Worm (Caenorhabditis elegans) whole organism, L1 larva: ENCODE measurements around the gene zhit-1.

Experiments
- C04F5.9 ChIP-seq: sonication (generic microtip); optimal IDR thresholded peaks from 2 replicates; lab custom pipeline; 2016; ENCODE audit warnings: missing genetic modification characterization, missing compliant biosample characterization
- C16A3.4 ChIP-seq: fragments of 150-350 bp; optimal IDR thresholded peaks from 2 replicates; lab custom pipeline; 2014; ENCODE audit warnings: missing biosample characterization, missing genetic modification characterization
- F16B12.6 ChIP-seq: fragments of 150-350 bp; optimal IDR thresholded peaks from 2 replicates; lab custom pipeline; 2014; ENCODE audit warnings: missing biosample characterization, missing genetic modification characterization
- aha-1 ChIP-seq: fragments of 150-350 bp; optimal IDR thresholded peaks from 2 replicates; lab custom pipeline; 2014; ENCODE audit warnings: missing biosample characterization, missing genetic modification characterization
- ama-1 ChIP-seq: fragments of 150-350 bp; optimal IDR thresholded peaks from 2 replicates; lab custom pipeline; 2014
- blmp-1 ChIP-seq: fragments of 150-350 bp; optimal IDR thresholded peaks from 2 replicates; lab custom pipeline; 2014; ENCODE audit warnings: missing biosample characterization, missing genetic modification characterization
- ceh-82 ChIP-seq, 3 experiments: fragments of 150-350 bp in 1 of 3; sonication (generic microtip) in 2 of 3; optimal IDR thresholded peaks; 2 replicates each; lab custom pipeline; 2014 to 2017; ENCODE audit warnings: missing biosample characterization in 3 of 3, missing genetic modification characterization in 3 of 3
- dpl-1 ChIP-seq, 3 experiments: fragments of 150-350 bp in 2 of 3; sonication (generic microtip) in 1 of 3; optimal IDR thresholded peaks; 2 replicates each; lab custom pipeline; 2014 to 2017; ENCODE audit warnings: missing biosample characterization in 3 of 3, missing genetic modification characterization in 3 of 3, missing genetic modification reagents in 3 of 3
- efl-1 ChIP-seq, 4 experiments: fragments of 150-350 bp; optimal IDR thresholded peaks in 3 of 4; peaks in 1 of 4; 1 replicate in 1 of 4; 2 replicates in 3 of 4; lab custom pipeline; 2014; ENCODE audit warnings: missing biosample characterization in 2 of 4, missing genetic modification characterization in 2 of 4, missing genetic modification reagents in 2 of 4
- efl-3 ChIP-seq: fragments of 200-800 bp; sonication (Bioruptor generic); optimal IDR thresholded peaks from 2 replicates; lab custom pipeline; 2018; ENCODE audit warnings: mild to moderate bottlenecking, missing genetic modification characterization, missing compliant biosample characterization
- egl-13 ChIP-seq: sonication (generic microtip); optimal IDR thresholded peaks from 2 replicates; lab custom pipeline; 2016; ENCODE audit warnings: missing genotype, missing genetic modification reagents, missing genetic modification characterization, missing compliant biosample characterization
- elt-2 ChIP-seq: sonication (generic microtip); optimal IDR thresholded peaks from 2 replicates; lab custom pipeline; 2016; ENCODE audit warnings: missing genetic modification characterization, mild to moderate bottlenecking, inconsistent platforms, missing compliant biosample characterization, missing genetic modification reagents
- ets-5 ChIP-seq: fragments of 200-800 bp; sonication (Bioruptor generic); IDR thresholded peaks from 2 replicates; pipeline ENCODE4 v1.3.6; 2022; ENCODE audit warnings: missing genetic modification characterization, missing compliant biosample characterization
- fkh-4 ChIP-seq: sonication (generic microtip); optimal IDR thresholded peaks from 2 replicates; lab custom pipeline; 2016; ENCODE audit warnings: missing compliant biosample characterization, missing genetic modification characterization, borderline replicate concordance
- hpl-2 ChIP-seq: fragments of 150-350 bp; optimal IDR thresholded peaks from 2 replicates; lab custom pipeline; 2014; ENCODE audit warnings: missing biosample characterization, missing genetic modification reagents, missing genetic modification characterization
- irx-1 ChIP-seq: sonication (generic microtip); optimal IDR thresholded peaks from 2 replicates; lab custom pipeline; 2016; ENCODE audit warnings: missing genetic modification characterization, missing compliant biosample characterization
- jun-1 ChIP-seq: fragments of 150-350 bp; optimal IDR thresholded peaks from 2 replicates; lab custom pipeline; 2014; ENCODE audit warnings: missing biosample characterization, missing genetic modification reagents, missing genetic modification characterization
- lin-13 ChIP-seq: fragments of 150-350 bp; optimal IDR thresholded peaks from 2 replicates; lab custom pipeline; 2014; ENCODE audit warnings: missing biosample characterization, missing genetic modification reagents, missing genetic modification characterization
- lin-35 ChIP-seq, 2 experiments: fragments of 150-350 bp; optimal IDR thresholded peaks; 2 replicates each; lab custom pipeline; 2014; ENCODE audit warnings: missing biosample characterization in 2 of 2, missing genetic modification characterization in 2 of 2, missing genetic modification reagents in 2 of 2
- lin-39 ChIP-seq: fragments of 150-350 bp; optimal IDR thresholded peaks from 2 replicates; lab custom pipeline; 2014; ENCODE audit warnings: missing biosample characterization, missing genetic modification reagents, missing genetic modification characterization
- lsy-2 ChIP-seq, 2 experiments: fragments of 150-350 bp; optimal IDR thresholded peaks; 2 replicates each; lab custom pipeline; 2014; ENCODE audit warnings: missing biosample characterization in 2 of 2, missing genetic modification characterization in 2 of 2
- mef-2 ChIP-seq: fragments of 150-350 bp; optimal IDR thresholded peaks from 2 replicates; lab custom pipeline; 2014; ENCODE audit warnings: missing biosample characterization, missing genetic modification characterization
- mep-1 ChIP-seq: fragments of 150-350 bp; optimal IDR thresholded peaks from 2 replicates; lab custom pipeline; 2014; ENCODE audit warnings: missing biosample characterization, missing genetic modification characterization
- nhr-11 ChIP-seq: fragments of 150-350 bp; optimal IDR thresholded peaks from 2 replicates; lab custom pipeline; 2014; ENCODE audit warnings: missing biosample characterization, missing genetic modification characterization
- nhr-19 ChIP-seq: fragments of 200-800 bp; sonication (Bioruptor generic); conservative IDR thresholded peaks from 2 replicates; pipeline ENCODE4 v1.3.6; 2022; ENCODE audit warnings: missing genetic modification characterization, missing compliant biosample characterization
- nhr-47 ChIP-seq: sonication (generic microtip); optimal IDR thresholded peaks from 2 replicates; lab custom pipeline; 2016; ENCODE audit warnings: mild to moderate bottlenecking, missing genetic modification characterization, moderate library complexity, missing compliant biosample characterization
- nhr-71 ChIP-seq: sonication (generic microtip); optimal IDR thresholded peaks from 2 replicates; lab custom pipeline; 2016; ENCODE audit warnings: mild to moderate bottlenecking, missing genetic modification characterization, moderate library complexity, missing compliant biosample characterization
- pag-3 ChIP-seq: sonication (generic microtip); optimal IDR thresholded peaks from 2 replicates; lab custom pipeline; 2017; ENCODE audit warnings: missing genetic modification characterization, mild to moderate bottlenecking, missing compliant biosample characterization, antibody characterized with exemption, borderline replicate concordance; ENCODE audit not compliant: insufficient read depth
- pqm-1 ChIP-seq: sonication (generic microtip); optimal IDR thresholded peaks from 3 replicates; lab custom pipeline; 2017; ENCODE audit warnings: missing biosample characterization, missing genetic modification characterization
- rnt-1 ChIP-seq: sonication (generic microtip); optimal IDR thresholded peaks from 2 replicates; lab custom pipeline; 2016; ENCODE audit warnings: mild to moderate bottlenecking, missing genetic modification characterization, moderate library complexity, missing compliant biosample characterization
- skn-1 ChIP-seq: fragments of 150-350 bp; optimal IDR thresholded peaks from 2 replicates; lab custom pipeline; 2014; ENCODE audit warnings: missing biosample characterization, missing genetic modification characterization
- snpc-4 ChIP-seq: fragments of 150-350 bp; optimal IDR thresholded peaks from 2 replicates; lab custom pipeline; 2014; ENCODE audit warnings: missing biosample characterization, missing genetic modification characterization
- snu-23 ChIP-seq: sonication (generic microtip); optimal IDR thresholded peaks from 2 replicates; lab custom pipeline; 2016; ENCODE audit warnings: missing genetic modification characterization, missing compliant biosample characterization
- sox-4 ChIP-seq: sonication (generic microtip); optimal IDR thresholded peaks from 2 replicates; lab custom pipeline; 2016; ENCODE audit warnings: missing genetic modification characterization, missing compliant biosample characterization
- sptf-1 ChIP-seq: fragments of 150-350 bp; optimal IDR thresholded peaks from 2 replicates; lab custom pipeline; 2014; ENCODE audit warnings: missing biosample characterization, missing genetic modification characterization
- swsn-7 ChIP-seq: sonication (generic microtip); optimal IDR thresholded peaks from 2 replicates; lab custom pipeline; 2016; ENCODE audit warnings: missing genetic modification characterization, missing compliant biosample characterization
- unc-62 ChIP-seq: fragments of 150-350 bp; optimal IDR thresholded peaks from 2 replicates; lab custom pipeline; 2014; ENCODE audit warnings: missing biosample characterization, missing genetic modification reagents, missing genetic modification characterization
- unc-98 ChIP-seq: fragments of 200-800 bp; sonication (Bioruptor generic); IDR thresholded peaks from 2 replicates; pipeline ENCODE4 v1.3.6; 2022; ENCODE audit warnings: missing genetic modification characterization, missing compliant biosample characterization

zhit-1 gene

DNA sequence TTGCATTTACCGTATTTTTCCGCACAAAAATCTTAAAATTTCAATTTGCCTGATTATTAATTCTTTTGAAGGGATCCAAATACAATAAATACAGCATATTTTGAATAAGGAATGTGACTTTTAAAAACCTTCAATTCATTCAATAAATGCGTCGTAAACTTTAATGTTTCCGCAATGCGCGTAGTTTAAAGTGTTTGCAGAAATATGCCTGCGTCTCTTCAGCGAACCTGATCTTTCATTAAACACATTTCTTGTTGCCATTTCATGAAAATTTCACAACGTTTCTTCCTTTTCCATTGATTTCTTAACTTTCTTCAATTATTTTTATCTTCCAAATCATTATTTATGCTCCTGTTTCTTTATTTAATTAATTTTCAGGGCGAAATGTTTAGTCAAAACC, 4.0 kb downstream of the zhit-1 start, which contains the start of gene vps-37 (continued):
- TF ChIP-seq ama-1 (lab: Kevin White, UChicago) (peak; percentile 25), nhr-47 (tag; lab: Kevin White, UChicago) (peak; percentile 82), blmp-1 (tag; lab: Kevin White, UChicago) (peak; percentile 62), ceh-82 (tag; optimal IDR thresholded peaks at IDR 0.05; lab: Kevin White, UChicago) (peak; percentile 81 to 92 (median 86)), lin-39 (tag; lab: Kevin White, UChicago) (peak; percentile 61), dpl-1 (GFP tag; optimal IDR thresholded peaks at IDR 0.05; lab: Kevin White, UChicago) (peak; percentile 74 to 85 (median 84)), unc-98 (GFP tag; lab: Robert Waterston, UW) (no peak)

DNA sequence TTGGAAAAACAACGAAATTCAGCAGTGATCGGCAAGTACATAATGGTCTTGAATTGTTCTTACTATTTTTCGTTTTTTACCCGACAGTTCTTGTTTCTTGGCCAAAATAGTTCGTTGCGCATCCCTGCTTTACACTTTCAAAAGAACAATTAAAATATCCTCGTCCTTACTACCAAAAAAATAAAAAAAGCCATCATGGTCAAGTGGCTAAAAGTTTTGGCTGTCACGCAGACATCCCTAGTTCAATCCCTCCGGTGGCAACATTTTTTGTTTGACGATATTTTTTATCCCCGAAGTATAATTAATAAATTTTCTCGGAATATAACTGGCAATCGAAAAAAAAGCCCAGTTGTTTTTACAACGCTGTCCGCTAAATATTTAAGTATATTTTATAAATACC, 4.5 kb downstream of the zhit-1 start:
- TF ChIP-seq efl-1 (optimal IDR thresholded peaks at IDR 0.05; lab: Kevin White, UChicago), result no peak
- TF ChIP-seq efl-1 (GFP tag; optimal IDR thresholded peaks at IDR 0.05 in 1 of 2; lab: Kevin White, UChicago), result no peak
- TF ChIP-seq F16B12.6 (tag; lab: Kevin White, UChicago), result no peak

DNA sequence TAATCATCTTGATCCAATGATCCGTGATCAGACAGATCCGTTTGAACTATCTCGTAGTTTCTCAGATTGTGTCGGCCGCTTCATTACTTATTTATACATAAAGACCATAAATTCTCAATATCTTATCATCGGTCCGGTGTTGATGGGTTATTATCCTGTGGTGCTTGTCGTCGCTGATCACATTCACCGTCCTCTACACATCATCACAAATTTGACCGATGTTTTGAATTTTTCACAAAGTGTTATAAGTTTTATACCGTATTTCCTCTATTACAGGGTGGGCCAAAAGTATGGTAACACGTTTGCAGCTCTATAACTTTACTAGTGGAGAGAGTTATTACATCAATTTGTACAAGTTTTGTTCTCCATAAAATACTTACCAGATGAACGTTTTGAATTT, 8.4 kb downstream of the zhit-1 start:
- TF ChIP-seq sox-4 (no peak), jun-1 (tag; lab: Kevin White, UChicago) (no peak), ets-5 (GFP tag; lab: Robert Waterston, UW) (no peak), ceh-82 (tag; optimal IDR thresholded peaks at IDR 0.05; lab: Kevin White, UChicago) (no peak), lsy-2 (tag; optimal IDR thresholded peaks at IDR 0.05; lab: Kevin White, UChicago) (no peak), mef-2 (tag; lab: Kevin White, UChicago) (no peak), sptf-1 (tag; lab: Kevin White, UChicago) (no peak), swsn-7 (tag; lab: Kevin White, UChicago) (no peak), unc-62 (GFP tag; lab: Kevin White, UChicago) (no peak)

DNA sequence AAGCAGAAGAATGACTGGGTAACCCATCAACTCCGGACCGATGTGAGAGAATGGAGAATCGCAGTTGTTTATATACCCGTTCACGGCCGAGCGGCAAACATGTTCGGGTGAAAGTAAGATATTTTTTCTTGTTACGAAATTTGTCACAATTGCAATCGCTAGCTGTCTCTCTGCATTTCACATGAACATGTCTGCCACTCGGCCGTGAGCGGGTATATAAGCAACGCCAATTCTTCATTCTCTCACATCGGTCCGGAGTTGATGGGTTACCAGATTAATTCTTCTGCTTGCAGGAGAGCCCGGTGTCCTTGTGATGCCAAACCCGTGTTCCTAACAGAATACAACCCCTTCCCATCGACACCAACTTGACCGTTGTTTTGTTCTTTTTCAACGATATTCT, 9.3 kb downstream of the zhit-1 start:
- TF ChIP-seq efl-1 (optimal IDR thresholded peaks at IDR 0.05; lab: Kevin White, UChicago) (no peak), efl-1 (GFP tag; optimal IDR thresholded peaks at IDR 0.05 in 1 of 2; lab: Kevin White, UChicago) (peak in 1 of 2 experiments; percentile 65), F16B12.6 (tag; lab: Kevin White, UChicago) (peak; percentile 35), ceh-82 (tag; optimal IDR thresholded peaks at IDR 0.05; lab: Kevin White, UChicago) (peak in 1 of 3 experiments; percentile 8), rnt-1 (tag; lab: Kevin White, UChicago) (peak; percentile 22), snpc-4 (tag; lab: Kevin White, UChicago) (peak; percentile 95), nhr-47 (tag; lab: Kevin White, UChicago) (no peak), nhr-19 (GFP tag; lab: Robert Waterston, UW) (0 out of 2 replicates have a peak, but pooled peaks have one; percentile 11), elt-2 (tag; lab: Kevin White, UChicago) (no peak), lin-39 (tag; lab: Kevin White, UChicago) (no peak), lsy-2 (tag; optimal IDR thresholded peaks at IDR 0.05; lab: Kevin White, UChicago) (peak in 1 of 2 experiments; percentile 55), C04F5.9 (tag; lab: Kevin White, UChicago) (no peak), skn-1 (tag; lab: Kevin White, UChicago) (peak; percentile 48)

DNA sequence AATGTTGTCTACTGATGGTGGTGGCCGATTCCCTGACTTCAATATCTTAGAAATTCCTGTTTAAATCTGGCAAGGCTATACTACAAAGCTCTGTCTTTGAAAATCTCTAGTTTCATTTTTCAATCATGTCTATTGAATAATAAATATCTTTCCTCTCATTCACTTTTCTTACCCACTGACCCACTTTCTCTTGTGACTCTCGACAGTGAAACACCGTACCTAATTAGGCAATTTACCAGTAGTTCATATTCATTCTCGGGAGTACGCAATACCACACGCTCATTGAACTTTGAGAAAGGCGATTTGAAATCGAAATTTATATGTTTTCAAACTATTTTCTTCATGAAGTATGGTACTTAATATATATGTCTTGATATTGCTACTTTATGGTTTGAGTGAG, 11.5 kb downstream of the zhit-1 start, which contains the start of gene CD4.11:
Gene CD4.11, plus strand, starts transcription at position 301 of the 400 bp plus-strand sequence.
- TF ChIP-seq snu-23 (GFP tag; lab: Kevin White, UChicago), result no peak
- TF ChIP-seq efl-3, result no peak
- TF ChIP-seq mef-2 (tag; lab: Kevin White, UChicago), result no peak
- TF ChIP-seq egl-13 (tag; lab: Kevin White, UChicago), result no peak
- TF ChIP-seq blmp-1 (tag; lab: Kevin White, UChicago), result peak; percentile 39
- TF ChIP-seq aha-1 (tag; lab: Kevin White, UChicago), result no peak
- no peak for TF ChIP-seq nhr-11 (tag; lab: Kevin White, UChicago)
- TF ChIP-seq fkh-4 (tag; lab: Kevin White, UChicago), result no peak
- TF ChIP-seq C16A3.4 (tag; lab: Kevin White, UChicago), result no peak

DNA sequence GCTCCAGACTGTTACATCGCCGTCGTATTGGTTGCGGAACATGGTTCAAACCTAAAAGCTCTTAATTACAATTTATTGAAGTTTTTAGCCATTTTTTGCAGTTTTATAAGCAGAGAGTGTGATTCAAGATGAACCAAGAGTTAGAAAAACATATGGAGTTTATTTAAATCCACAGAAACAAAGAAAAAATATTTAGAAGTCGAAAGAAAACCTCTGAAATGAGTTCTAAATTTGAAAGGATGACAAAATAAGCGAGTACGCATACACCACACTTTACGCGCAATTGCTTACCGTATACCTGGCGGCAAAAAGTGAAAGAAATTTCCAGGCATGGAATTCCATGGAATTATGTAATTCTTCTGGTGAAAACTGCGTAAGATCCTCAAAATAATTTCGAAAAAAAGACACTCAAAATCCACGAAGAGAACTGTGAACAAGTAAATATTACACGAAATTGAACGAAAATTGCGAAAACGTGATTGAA, 12.0 kb downstream of the zhit-1 start, which contains the start of gene pas-6:
Gene pas-6, minus strand, starts transcription at position 51 of the 484 bp plus-strand sequence.
- TF ChIP-seq nhr-71 (tag; lab: Kevin White, UChicago), result peak; percentile 18
- TF ChIP-seq mep-1 (tag; lab: Kevin White, UChicago), result peak; percentile 55
- no peak for TF ChIP-seq lin-13
- TF ChIP-seq blmp-1 (tag; lab: Kevin White, UChicago), result peak; percentile 66
- TF ChIP-seq lin-35 (GFP tag; optimal IDR thresholded peaks at IDR 0.05; lab: Kevin White, UChicago), result peak; percentile 56 to 76
- peak; percentile 85 for TF ChIP-seq F16B12.6 (tag; lab: Kevin White, UChicago)
- no peak for TF ChIP-seq pag-3 (tag; lab: Kevin White, UChicago)
- peak; percentile 90 for TF ChIP-seq skn-1 (tag; lab: Kevin White, UChicago)
- no peak for TF ChIP-seq ets-5 (GFP tag; lab: Robert Waterston, UW)
- peak; percentile 48 for TF ChIP-seq snu-23 (GFP tag; lab: Kevin White, UChicago)
- peak in 1 of 3 experiments; percentile 27 for TF ChIP-seq ceh-82 (tag; optimal IDR thresholded peaks at IDR 0.05; lab: Kevin White, UChicago)
- TF ChIP-seq irx-1 (tag; lab: Kevin White, UChicago), result no peak
- TF ChIP-seq efl-1 (optimal IDR thresholded peaks at IDR 0.05; lab: Kevin White, UChicago), result peak; percentile 52 to 63
- TF ChIP-seq efl-1 (GFP tag; optimal IDR thresholded peaks at IDR 0.05 in 1 of 2; lab: Kevin White, UChicago), result peak; percentile 67 to 93
- TF ChIP-seq hpl-2 (GFP tag; lab: Kevin White, UChicago), result no peak
- TF ChIP-seq dpl-1 (GFP tag; optimal IDR thresholded peaks at IDR 0.05; lab: Kevin White, UChicago), result peak; percentile 28 to 76 (median 52)
- no peak for TF ChIP-seq efl-3
- no peak for TF ChIP-seq pqm-1 (tag; lab: Kevin White, UChicago)
